Fruit fly (Drosophila melanogaster): Measurements from ENCODE around the gene BCAS2.
"Not testable (repeated sequence)": the region's sequence is repeated elsewhere in the genome, so short reads cannot be mapped to it uniquely, and the experiment has no call there.

The BCAS2 gene

dm6 chr3R:27921982-27922672, at the start of gene BCAS2:
BCAS2 (minus strand) TSS chr3R:27922356.
- no peak for TF ChIP-seq CG17801 (GFP tag; optimal IDR thresholded peaks at IDR 0.05; ENCODE audit: partially characterized antibody)

DNA sequence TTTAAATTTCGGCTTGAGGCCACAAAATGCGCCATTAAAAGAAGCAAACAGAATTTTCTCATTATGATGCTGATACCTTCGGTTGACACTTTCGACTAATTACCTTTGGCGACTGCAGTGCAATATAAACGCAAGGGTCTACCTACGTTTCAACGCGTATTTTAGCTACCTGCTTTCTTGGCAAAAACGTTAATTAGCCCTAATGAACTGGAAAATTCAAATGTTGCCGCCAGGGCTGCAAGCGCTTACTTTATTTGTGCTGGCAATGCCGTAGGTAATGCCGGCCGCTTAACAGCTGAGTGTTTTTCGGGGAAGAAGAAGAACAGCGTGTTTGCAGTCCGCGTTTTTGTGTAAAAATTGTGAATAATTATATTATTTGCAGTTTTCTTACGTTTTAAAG, 41.0 kb upstream of the BCAS2 start, which contains the start of the genes CG31131 and CG4849:
CG31131 (minus strand) TSS at position 101 of the 400 bp plus-strand sequence.
CG4849 (plus strand) TSS at position 297 of the 400 bp plus-strand sequence.
- not testable (repeated sequence) for TF ChIP-seq CG17801 (GFP tag; optimal IDR thresholded peaks at IDR 0.05; ENCODE audit: partially characterized antibody)

- TF ChIP-seq CG17801 (GFP tag; optimal IDR thresholded peaks at IDR 0.05; ENCODE audit: partially characterized antibody): not testable (repeated sequence)
Observed at dm6 chr3R:27960473-27960872, 38.3 kb upstream of the BCAS2 start, which contains the start of gene CG31253. CG31253 (minus strand) TSS chr3R:27960573.

dm6 chr3R:27959145-27959544, 37.0 kb upstream of the BCAS2 start, which contains the start of the genes CG42487 and CG4884:
CG42487 (minus strand) TSS chr3R:27959245.
CG4884 (minus strand) TSS chr3R:27959245.
- not testable (repeated sequence) for TF ChIP-seq CG17801 (GFP tag; optimal IDR thresholded peaks at IDR 0.05; ENCODE audit: partially characterized antibody)

DNA sequence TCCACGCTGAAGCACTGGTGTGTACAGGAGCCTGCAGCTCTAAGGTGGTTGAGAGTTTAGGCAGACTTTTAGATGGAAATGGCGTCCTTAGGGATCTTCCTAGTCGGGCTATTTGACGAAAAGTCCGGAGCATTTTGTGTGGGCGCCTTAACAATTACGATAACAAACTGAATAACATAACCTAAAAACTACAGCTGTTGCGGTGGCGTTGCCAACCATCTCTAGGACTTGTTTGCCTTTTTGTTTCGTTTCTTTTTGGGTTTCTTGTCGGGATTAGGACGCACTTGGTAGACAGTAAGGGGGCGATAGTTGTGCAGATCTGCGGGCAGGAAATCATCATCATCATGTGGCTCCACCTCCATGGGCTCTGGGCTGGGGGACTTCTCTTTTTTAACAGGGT, 35.8 kb upstream of the BCAS2 start:
- TF ChIP-seq CG17801 (GFP tag; optimal IDR thresholded peaks at IDR 0.05; ENCODE audit: partially characterized antibody): no peak

DNA sequence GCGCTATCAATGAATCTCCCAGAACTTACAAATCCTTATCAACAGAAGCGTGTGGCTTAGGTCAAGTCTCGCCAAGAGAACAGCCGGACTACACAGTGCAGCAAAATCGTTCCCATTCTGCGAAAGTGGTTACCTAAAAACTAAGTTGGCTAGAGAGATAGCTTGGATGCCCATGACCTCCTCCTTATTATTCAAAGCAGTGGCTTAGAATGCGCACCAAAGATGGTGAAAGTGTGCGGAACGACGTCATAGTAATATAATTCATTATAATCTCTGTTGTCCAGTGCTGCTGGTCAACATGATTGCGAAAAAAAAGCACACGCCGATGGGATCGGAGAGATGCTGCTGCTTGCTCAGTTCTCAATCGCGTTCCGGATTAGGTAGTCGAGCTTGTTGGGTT, 32.4 kb upstream of the BCAS2 start, which contains the start of gene Nep7:
Nep7 (plus strand) TSS at position 385 of the 400 bp plus-strand sequence.
- TF ChIP-seq CG17801 (GFP tag; optimal IDR thresholded peaks at IDR 0.05; ENCODE audit: partially characterized antibody): no peak

- TF ChIP-seq CG17801 (GFP tag; optimal IDR thresholded peaks at IDR 0.05; ENCODE audit: partially characterized antibody): no peak
Observed at dm6 chr3R:27953890-27954289, 31.7 kb upstream of the BCAS2 start, which contains the start of gene CG4951. CG4951 (minus strand) TSS chr3R:27954112.

- TF ChIP-seq CG17801 (GFP tag; optimal IDR thresholded peaks at IDR 0.05; ENCODE audit: partially characterized antibody): peak; percentile 64
Observed at dm6 chr3R:27948421-27948906, 26.3 kb upstream of the BCAS2 start, which contains the start of gene Gp93. Gp93 (plus strand) TSS chr3R:27948711.

DNA sequence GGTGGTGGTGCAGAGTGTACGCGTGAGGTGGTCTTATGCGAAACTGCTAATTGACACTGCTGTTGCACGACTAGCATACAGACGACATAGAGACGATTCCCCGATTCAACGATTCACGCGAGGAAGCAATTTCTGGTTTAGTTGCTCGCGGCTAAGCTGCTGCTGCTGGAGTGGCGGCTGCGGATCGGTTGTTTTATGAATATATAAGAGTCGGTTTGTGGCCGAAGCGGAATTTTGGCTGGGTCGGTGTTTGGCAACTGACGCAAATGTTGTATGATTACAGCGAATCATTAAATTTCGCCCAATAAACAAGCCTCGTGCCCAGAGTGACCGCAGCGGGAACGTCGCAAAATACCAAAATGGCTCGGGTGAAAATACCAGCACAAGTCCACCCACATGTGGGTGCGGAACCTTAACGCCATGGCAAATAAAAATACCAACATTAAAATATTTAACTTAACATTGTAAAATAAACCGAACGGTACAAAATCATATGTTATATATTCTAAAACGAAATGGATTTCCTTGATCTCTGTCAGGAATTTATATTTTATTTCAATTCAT, 25.6 kb upstream of the BCAS2 start, which contains the start of gene mfrn:
mfrn (minus strand) TSS at position 340 of the 564 bp plus-strand sequence.
- no peak for TF ChIP-seq CG17801 (GFP tag; optimal IDR thresholded peaks at IDR 0.05; ENCODE audit: partially characterized antibody)

DNA sequence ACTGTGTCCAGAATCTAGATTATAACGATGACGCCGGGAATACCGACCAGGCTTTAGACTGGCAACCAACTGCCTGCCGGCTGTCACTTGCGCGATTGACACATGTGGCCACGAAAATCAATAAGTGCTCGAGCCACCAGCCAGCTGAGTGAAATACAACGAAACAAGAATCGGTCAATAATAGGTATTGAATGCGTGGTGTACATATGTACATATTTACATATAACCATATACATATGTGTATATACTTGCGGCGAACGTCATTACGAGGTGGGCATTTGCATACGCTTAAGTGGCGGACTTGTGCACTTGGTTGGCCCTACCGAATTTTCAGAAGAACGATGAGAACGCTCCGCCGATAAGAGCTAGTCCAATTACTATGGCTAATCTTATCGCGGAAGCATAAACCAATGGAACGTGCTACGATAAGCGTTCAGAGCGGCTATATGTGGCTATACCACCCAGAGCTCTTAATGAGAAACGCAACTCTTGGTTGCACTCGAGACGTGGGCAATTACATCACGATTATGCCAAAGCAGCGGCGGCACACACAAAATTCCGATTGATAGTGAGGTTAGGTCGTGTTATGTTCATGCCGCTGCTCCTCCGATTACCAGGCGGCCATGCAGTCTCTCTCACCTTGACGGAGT, 24.5 kb upstream of the BCAS2 start:
- no peak for TF ChIP-seq CG17801 (GFP tag; optimal IDR thresholded peaks at IDR 0.05; ENCODE audit: partially characterized antibody)

- no peak for TF ChIP-seq CG17801 (GFP tag; optimal IDR thresholded peaks at IDR 0.05; ENCODE audit: partially characterized antibody)
Observed at dm6 chr3R:27945398-27945797, 23.2 kb upstream of the BCAS2 start.

- TF ChIP-seq CG17801 (GFP tag; optimal IDR thresholded peaks at IDR 0.05; ENCODE audit: partially characterized antibody): peak; percentile 31
Observed at dm6 chr3R:27937752-27938694, 15.9 kb upstream of the BCAS2 start, which contains the start of the genes NSD and BOD1. NSD (minus strand) TSS chr3R:27937853. BOD1 (plus strand) TSS chr3R:27938245.

DNA sequence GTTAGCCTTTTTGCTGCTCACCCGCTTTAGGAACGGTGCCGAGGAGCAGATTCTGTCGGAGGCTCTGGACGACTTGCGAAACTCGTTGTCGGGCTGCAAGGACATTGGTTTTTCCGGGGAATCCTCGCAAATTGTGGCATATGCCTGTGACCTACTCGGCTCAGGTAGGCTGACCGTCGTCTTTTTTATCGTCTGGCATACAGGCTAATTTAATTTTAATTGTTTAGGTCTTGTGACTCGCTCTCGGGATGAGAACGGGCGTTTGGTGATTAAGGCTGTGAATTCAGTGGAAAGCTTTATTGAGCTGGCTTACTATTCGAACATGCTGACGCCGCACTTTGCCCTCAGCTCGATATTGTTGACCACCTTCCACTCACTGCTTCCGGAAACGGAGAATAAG, 9.3 kb upstream of the BCAS2 start:
- TF ChIP-seq CG17801 (GFP tag; optimal IDR thresholded peaks at IDR 0.05; ENCODE audit: partially characterized antibody): no peak
